Worm (Caenorhabditis elegans): ENCODE data around the gene zyg-9.

zyg-9 gene

ce11 chrII:8483793-8484186 lies 26.2 kb downstream of the zyg-9 start, which contains the start of gene taap-1:
Gene taap-1 (minus strand): TSS chrII:8483871.
- TF ChIP-seq nhr-237 (tag; optimal IDR thresholded peaks at IDR 0.05), result no peak
- no peak for TF ChIP-seq hlh-1 (tag; optimal IDR thresholded peaks at IDR 0.05)
- TF ChIP-seq ces-1 (GFP tag; optimal IDR thresholded peaks at IDR 0.05), result no peak
- TF ChIP-seq zip-8 (tag; optimal IDR thresholded peaks at IDR 0.05), result no peak
- no peak for TF ChIP-seq tbx-8 (GFP tag; optimal IDR thresholded peaks at IDR 0.05)
- no peak for TF ChIP-seq bed-3 (GFP tag; optimal IDR thresholded peaks at IDR 0.05)
- no peak for TF ChIP-seq sptf-1 (tag; optimal IDR thresholded peaks at IDR 0.05)
- no peak for TF ChIP-seq lin-32 (GFP tag; optimal IDR thresholded peaks at IDR 0.05)
- no peak for TF ChIP-seq nhr-76 (tag; optimal IDR thresholded peaks at IDR 0.05)
- TF ChIP-seq ceh-39 (tag; optimal IDR thresholded peaks at IDR 0.05), result no peak
- TF ChIP-seq lsy-2 (tag; optimal IDR thresholded peaks at IDR 0.05), result no peak
- no peak for TF ChIP-seq nhr-28 (tag; optimal IDR thresholded peaks at IDR 0.05)

DNA sequence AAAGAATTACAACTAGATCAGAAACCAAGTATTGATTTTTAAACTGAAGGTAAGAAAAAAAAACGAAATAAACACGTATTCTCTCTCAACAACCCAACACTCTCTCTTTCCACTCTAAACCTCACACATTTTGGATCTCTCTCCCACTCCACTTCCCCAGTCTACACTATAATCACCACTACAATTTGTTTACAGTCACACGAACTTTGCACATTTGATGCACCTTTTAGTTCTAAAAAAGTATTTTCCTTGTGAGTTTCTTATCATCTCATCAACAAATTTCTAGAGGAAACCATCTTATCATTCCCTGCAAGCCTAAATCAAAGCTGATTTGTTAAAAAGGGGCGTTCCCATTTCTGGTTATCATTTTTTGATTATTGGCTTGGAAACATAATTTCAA lies 26.9 kb downstream of the zyg-9 start:
- TF ChIP-seq tbx-8 (GFP tag; optimal IDR thresholded peaks at IDR 0.05), result no peak
- no peak for TF ChIP-seq lin-32 (GFP tag; optimal IDR thresholded peaks at IDR 0.05)
- TF ChIP-seq mep-1 (tag; optimal IDR thresholded peaks at IDR 0.05), result no peak
- no peak for TF ChIP-seq drap-1 (GFP tag; optimal IDR thresholded peaks at IDR 0.05)

DNA sequence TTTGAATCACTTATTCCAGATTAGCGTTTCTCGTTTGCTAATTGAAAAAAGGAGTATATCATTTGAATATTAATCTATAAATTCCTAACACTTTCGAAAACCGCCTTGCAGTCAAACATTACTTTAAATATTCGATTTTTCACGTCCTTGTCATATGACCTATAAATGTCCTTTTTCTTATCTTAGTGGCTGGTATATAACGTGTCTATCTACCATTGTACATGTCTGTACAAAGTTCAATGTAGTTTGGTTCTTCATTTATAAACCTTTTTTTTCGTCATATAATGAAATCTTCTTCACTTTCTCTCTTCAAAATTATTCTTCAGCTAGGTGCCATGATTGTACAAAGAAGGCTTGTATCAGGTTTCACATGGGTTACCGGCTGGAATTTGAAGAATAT lies 28.0 kb downstream of the zyg-9 start, which contains the start of gene gbh-2:
gbh-2 (plus strand) TSS at position 277 of the 400 bp plus-strand sequence.
- TF ChIP-seq pha-4 (tag; optimal IDR thresholded peaks at IDR 0.05), result no peak
- TF ChIP-seq mep-1 (tag; optimal IDR thresholded peaks at IDR 0.05), result no peak
- no peak for TF ChIP-seq snpc-4 (tag; optimal IDR thresholded peaks at IDR 0.05)
- TF ChIP-seq mls-2 (tag; optimal IDR thresholded peaks at IDR 0.05), result no peak
- TF ChIP-seq unc-120 (tag; optimal IDR thresholded peaks at IDR 0.05; ENCODE audit: poor library complexity, severe bottlenecking), result no peak
- TF ChIP-seq nhr-28 (tag; optimal IDR thresholded peaks at IDR 0.05), result no peak
- no peak for TF ChIP-seq bed-3 (GFP tag; optimal IDR thresholded peaks at IDR 0.05)
- TF ChIP-seq M03D4.4 (tag; optimal IDR thresholded peaks at IDR 0.05), result no peak
- no peak for TF ChIP-seq elt-1 (tag; optimal IDR thresholded peaks at IDR 0.05; ENCODE audit: borderline replicate concordance, insufficient read depth)
- no peak for TF ChIP-seq unc-62 (GFP tag; optimal IDR thresholded peaks at IDR 0.05)
- TF ChIP-seq ceh-83 (GFP tag; optimal IDR thresholded peaks at IDR 0.05), result no peak

DNA sequence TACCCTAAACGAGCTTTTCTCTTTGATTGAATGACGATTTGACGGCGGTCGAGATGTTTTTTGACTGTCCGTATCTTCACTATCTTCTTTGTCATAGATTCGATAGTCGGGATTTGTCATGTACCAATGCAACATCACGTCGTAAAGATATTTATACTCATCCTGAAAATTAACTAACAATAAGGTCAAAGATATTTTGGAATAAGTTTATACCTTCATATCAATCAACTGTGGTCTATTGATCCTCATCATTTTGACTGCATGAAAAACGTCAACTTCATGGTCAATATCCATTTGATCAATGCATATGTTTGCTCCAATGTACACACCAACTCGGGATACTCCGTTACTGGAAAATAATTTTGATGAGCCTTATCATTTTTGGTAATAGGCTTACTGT lies 30.5 kb downstream of the zyg-9 start:
- no peak for TF ChIP-seq flh-1 (GFP tag; optimal IDR thresholded peaks at IDR 0.05)
- TF ChIP-seq lin-32 (GFP tag; optimal IDR thresholded peaks at IDR 0.05), result no peak
- TF ChIP-seq nhr-2 (tag; optimal IDR thresholded peaks at IDR 0.05), result no peak
- no peak for TF ChIP-seq elt-3 (tag; optimal IDR thresholded peaks at IDR 0.05)
- TF ChIP-seq ham-2 (GFP tag; optimal IDR thresholded peaks at IDR 0.05), result no peak
- no peak for TF ChIP-seq nhr-237 (tag; optimal IDR thresholded peaks at IDR 0.05)
- no peak for TF ChIP-seq mep-1 (tag; optimal IDR thresholded peaks at IDR 0.05)
- TF ChIP-seq lin-13 (tag; optimal IDR thresholded peaks at IDR 0.05), result no peak
- TF ChIP-seq snpc-4 (tag; optimal IDR thresholded peaks at IDR 0.05), result no peak
- no peak for TF ChIP-seq nhr-12 (tag; optimal IDR thresholded peaks at IDR 0.05)
- no peak for TF ChIP-seq cnd-1 (tag; optimal IDR thresholded peaks at IDR 0.05)
- TF ChIP-seq nhr-76 (tag; optimal IDR thresholded peaks at IDR 0.05), result no peak
- TF ChIP-seq ceh-43 (GFP tag; optimal IDR thresholded peaks at IDR 0.05), result no peak
- TF ChIP-seq drap-1 (GFP tag; optimal IDR thresholded peaks at IDR 0.05), result no peak
- TF ChIP-seq unc-62 (GFP tag; optimal IDR thresholded peaks at IDR 0.05), result no peak
- TF ChIP-seq ceh-39 (tag; optimal IDR thresholded peaks at IDR 0.05), result no peak
- TF ChIP-seq unc-120 (tag; optimal IDR thresholded peaks at IDR 0.05; ENCODE audit: poor library complexity, severe bottlenecking), result no peak

DNA sequence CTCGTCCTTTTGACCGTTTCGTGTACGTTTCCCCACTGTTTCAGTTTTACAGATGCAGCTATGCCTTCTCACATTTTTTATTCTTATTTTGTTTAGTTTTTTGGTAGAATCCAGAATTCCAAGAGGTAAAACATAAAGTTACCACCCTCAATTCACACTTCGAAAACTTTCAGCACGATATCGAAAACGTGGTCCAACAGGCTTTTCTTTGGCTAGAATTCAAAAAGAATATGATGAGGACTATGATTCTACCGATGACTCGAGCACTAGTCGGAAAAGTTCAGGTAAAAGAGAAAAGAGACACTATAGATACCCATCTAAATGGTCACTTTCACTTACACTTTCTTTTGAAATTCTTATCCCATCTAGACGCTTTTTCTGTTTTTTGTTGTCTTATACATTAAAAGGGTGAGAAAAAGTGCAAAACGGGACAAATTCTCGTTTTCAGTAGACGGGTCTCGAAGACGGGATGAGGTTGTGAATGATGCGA lies 36.7 kb downstream of the zyg-9 start, which contains the start of gene M05D6.9:
M05D6.9 (plus strand) TSS at position 51 of the 490 bp plus-strand sequence.
- TF ChIP-seq lsy-2 (tag; optimal IDR thresholded peaks at IDR 0.05), result no peak
- no peak for TF ChIP-seq nhr-2 (tag; optimal IDR thresholded peaks at IDR 0.05)
- TF ChIP-seq nhr-237 (tag; optimal IDR thresholded peaks at IDR 0.05), result no peak
- TF ChIP-seq mab-5 (tag; optimal IDR thresholded peaks at IDR 0.05), result no peak
- TF ChIP-seq unc-120 (tag; optimal IDR thresholded peaks at IDR 0.05; ENCODE audit: poor library complexity, severe bottlenecking), result no peak
- no peak for TF ChIP-seq unc-39 (tag; optimal IDR thresholded peaks at IDR 0.05)
- TF ChIP-seq mls-2 (tag; optimal IDR thresholded peaks at IDR 0.05), result no peak
- TF ChIP-seq ceh-43 (GFP tag; optimal IDR thresholded peaks at IDR 0.05), result no peak
- no peak for TF ChIP-seq lin-13 (tag; optimal IDR thresholded peaks at IDR 0.05)
- TF ChIP-seq flh-1 (GFP tag; optimal IDR thresholded peaks at IDR 0.05), result no peak
- TF ChIP-seq elt-3 (tag; optimal IDR thresholded peaks at IDR 0.05), result no peak
- no peak for TF ChIP-seq elt-1 (tag; optimal IDR thresholded peaks at IDR 0.05; ENCODE audit: borderline replicate concordance, insufficient read depth)
- no peak for TF ChIP-seq zip-8 (tag; optimal IDR thresholded peaks at IDR 0.05)
- TF ChIP-seq pha-4 (tag; optimal IDR thresholded peaks at IDR 0.05), result no peak
- no peak for TF ChIP-seq nhr-12 (tag; optimal IDR thresholded peaks at IDR 0.05)
- TF ChIP-seq nhr-76 (tag; optimal IDR thresholded peaks at IDR 0.05), result no peak
- no peak for TF ChIP-seq lin-32 (GFP tag; optimal IDR thresholded peaks at IDR 0.05)

Measured in whole organism, mixed stage, embryonic.